Worm (Caenorhabditis elegans): Measurements from ENCODE around the gene Y116F11A.3.

DNA sequence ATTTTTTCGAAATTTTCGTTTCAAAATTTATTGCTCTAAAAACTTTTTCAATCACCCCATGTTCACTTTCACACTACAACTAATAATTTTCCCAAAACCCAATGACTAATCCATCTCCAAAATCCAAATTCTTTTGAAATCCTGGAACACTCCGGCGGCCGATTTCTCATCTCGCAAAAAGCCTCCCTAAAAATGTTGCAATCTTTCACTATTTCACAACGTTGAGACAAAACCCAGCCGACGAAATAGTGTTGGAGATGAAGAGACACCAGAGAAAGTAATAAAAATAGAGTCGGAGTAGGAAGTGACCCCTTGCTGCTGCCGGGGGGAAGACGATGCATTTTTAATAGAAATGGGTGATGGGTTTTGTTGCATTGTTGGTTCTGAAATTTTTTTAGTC lies 4.2 kb upstream of the Y116F11A.3 start:
- TF ChIP-seq unc-55 (GFP tag; optimal IDR thresholded peaks at IDR 0.05) (no peak), mec-3 (tag; optimal IDR thresholded peaks at IDR 0.05; ENCODE audit: borderline replicate concordance) (no peak), fkh-6 (tag; optimal IDR thresholded peaks at IDR 0.05) (no peak), dmd-4 (tag; optimal IDR thresholded peaks at IDR 0.05; ENCODE audit: borderline replicate concordance) (no peak), elt-4 (tag; optimal IDR thresholded peaks at IDR 0.05) (no peak), ceh-2 (tag; optimal IDR thresholded peaks at IDR 0.05) (no peak), pha-4 (tag; optimal IDR thresholded peaks at IDR 0.05) (no peak), pqm-1 (tag; optimal IDR thresholded peaks at IDR 0.05) (no peak), ceh-48 (tag; optimal IDR thresholded peaks at IDR 0.05) (no peak), C38D4.7 (GFP tag; optimal IDR thresholded peaks at IDR 0.05) (no peak)

All from whole organism, late embryonic.